Fruit fly (Drosophila melanogaster) whole organism, embryonic: ENCODE data around the gene Sgs1.

ENCODE experiments used
- Atf6 ChIP-seq: fragments of 200-800 bp; sonication (Bioruptor generic); IDR thresholded peaks from 2 replicates; pipeline ENCODE4 v1.3.6; 2022; ENCODE audit warnings: missing biosample characterization, missing genetic modification characterization
- BEAF-32 ChIP-seq: fragments of 200-800 bp; sonication (Bioruptor generic); optimal IDR thresholded peaks from 3 replicates; lab custom pipeline; 2017; ENCODE audit warnings: missing biosample characterization, missing genetic modification characterization, mild to moderate bottlenecking, moderate library complexity, missing genetic modification reagents
- Bgb ChIP-seq: fragments of 200-800 bp; sonication (Bioruptor generic); IDR thresholded peaks from 2 replicates; pipeline ENCODE4 v1.3.6; 2022; ENCODE audit warnings: missing biosample characterization, missing genetic modification characterization; ENCODE audit not compliant: partially characterized antibody
- Blimp-1 ChIP-seq: fragments of 200-800 bp; sonication (Bioruptor generic); optimal IDR thresholded peaks from 3 replicates; lab custom pipeline; 2018; ENCODE audit warnings: missing biosample characterization, missing genetic modification characterization, mild to moderate bottlenecking, moderate library complexity, missing genetic modification reagents
- C15 ChIP-seq: fragments of 200-800 bp; sonication (Bioruptor generic); IDR thresholded peaks from 3 replicates; pipeline ENCODE4 v1.3.6; 2022; ENCODE audit warnings: missing biosample characterization, missing genetic modification characterization
- CG10366 ChIP-seq: fragments of 200-800 bp; sonication (Bioruptor generic); IDR thresholded peaks from 2 replicates; pipeline ENCODE4 v1.3.6; 2022; ENCODE audit warnings: missing biosample characterization, missing genetic modification characterization
- CG10543 ChIP-seq: fragments of 200-800 bp; sonication (Bioruptor generic); optimal IDR thresholded peaks from 3 replicates; lab custom pipeline; 2017; ENCODE audit warnings: missing biosample characterization, mild to moderate bottlenecking, missing genetic modification characterization, moderate library complexity
- CG10565 ChIP-seq: fragments of 200-800 bp; sonication (Bioruptor generic); optimal IDR thresholded peaks from 3 replicates; lab custom pipeline; 2016; ENCODE audit warnings: missing biosample characterization, mild to moderate bottlenecking, missing genetic modification characterization
- CG11247 ChIP-seq: fragments of 200-800 bp; sonication (Bioruptor generic); IDR thresholded peaks from 2 replicates; pipeline ENCODE4 v1.3.6; 2022; ENCODE audit warnings: missing biosample characterization, missing genetic modification characterization
- CG11504 ChIP-seq: fragments of 200-800 bp; sonication (Bioruptor generic); optimal IDR thresholded peaks from 3 replicates; lab custom pipeline; 2019; ENCODE audit warnings: missing biosample characterization, mild to moderate bottlenecking, missing genetic modification characterization, moderate library complexity
- CG12659 ChIP-seq: fragments of 200-800 bp; sonication (Bioruptor generic); optimal IDR thresholded peaks from 3 replicates; lab custom pipeline; 2017; ENCODE audit warnings: mild to moderate bottlenecking, missing biosample characterization, missing genetic modification reagents, missing genetic modification characterization
- CG13894 ChIP-seq: fragments of 200-800 bp; sonication (Bioruptor generic); optimal IDR thresholded peaks from 3 replicates; lab custom pipeline; 2018; ENCODE audit warnings: missing biosample characterization, mild to moderate bottlenecking, missing genetic modification characterization, moderate library complexity
- CG14050 ChIP-seq: fragments of 200-800 bp; sonication (Bioruptor generic); IDR thresholded peaks from 3 replicates; pipeline ENCODE4 v1.3.6; 2022; ENCODE audit warnings: missing biosample characterization, missing genetic modification characterization
- CG14965 ChIP-seq: fragments of 200-800 bp; sonication (Bioruptor generic); optimal IDR thresholded peaks from 2 replicates; lab custom pipeline; 2016; ENCODE audit warnings: missing biosample characterization, missing genetic modification characterization, borderline replicate concordance
- CG15479 ChIP-seq: fragments of 200-800 bp; sonication (Bioruptor generic); optimal IDR thresholded peaks from 3 replicates; lab custom pipeline; 2019; ENCODE audit warnings: missing biosample characterization, mild to moderate bottlenecking, missing genetic modification characterization, moderate library complexity
- CG15514 ChIP-seq: fragments of 200-800 bp; sonication (Bioruptor generic); optimal IDR thresholded peaks from 3 replicates; lab custom pipeline; 2017; ENCODE audit warnings: missing biosample characterization, missing genetic modification characterization, mild to moderate bottlenecking, moderate library complexity, missing genetic modification reagents
- CG1647 ChIP-seq: fragments of 200-800 bp; sonication (Bioruptor generic); optimal IDR thresholded peaks from 3 replicates; lab custom pipeline; 2016; ENCODE audit warnings: missing biosample characterization, missing genetic modification characterization
- CG17361 ChIP-seq: fragments of 200-800 bp; sonication (Bioruptor generic); IDR thresholded peaks from 3 replicates; pipeline ENCODE4 v1.3.6; 2022; ENCODE audit warnings: missing biosample characterization, missing genetic modification characterization
- CG17802 ChIP-seq: fragments of 200-800 bp; sonication (Bioruptor generic); optimal IDR thresholded peaks from 2 replicates; lab custom pipeline; 2018; ENCODE audit warnings: missing biosample characterization, mild to moderate bottlenecking, missing genetic modification characterization, moderate library complexity
- CG18619 ChIP-seq: fragments of 200-800 bp; sonication (Bioruptor generic); optimal IDR thresholded peaks from 3 replicates; lab custom pipeline; 2017; ENCODE audit warnings: missing biosample characterization, mild to moderate bottlenecking, missing genetic modification characterization
- CG2199 ChIP-seq: fragments of 200-800 bp; sonication (Bioruptor generic); IDR thresholded peaks from 3 replicates; pipeline ENCODE4 v1.3.6; 2022; ENCODE audit warnings: missing biosample characterization, missing genetic modification characterization
- CG34224 ChIP-seq: fragments of 200-800 bp; sonication (Bioruptor generic); IDR thresholded peaks from 3 replicates; pipeline ENCODE4 v1.3.6; 2022; ENCODE audit warnings: missing biosample characterization, missing genetic modification characterization; ENCODE audit not compliant: partially characterized antibody
- CG4707 ChIP-seq: fragments of 200-800 bp; sonication (Bioruptor generic); optimal IDR thresholded peaks from 2 replicates; lab custom pipeline; 2018; ENCODE audit warnings: missing biosample characterization, mild to moderate bottlenecking, missing genetic modification characterization, moderate library complexity
- CG6175 ChIP-seq: fragments of 200-800 bp; sonication (Bioruptor generic); IDR thresholded peaks from 3 replicates; pipeline ENCODE4 v1.3.6; 2022; ENCODE audit warnings: missing biosample characterization, missing genetic modification characterization
- CG7271 ChIP-seq: fragments of 200-800 bp; sonication (Bioruptor generic); optimal IDR thresholded peaks from 2 replicates; lab custom pipeline; 2018; ENCODE audit warnings: missing biosample characterization, mild to moderate bottlenecking, missing genetic modification characterization, moderate library complexity
- CG8290 ChIP-seq, 3 experiments: fragments of 200-800 bp; sonication (Bioruptor generic); optimal IDR thresholded peaks; 2 replicates each; lab custom pipeline; 2016 to 2019; ENCODE audit warnings: missing biosample characterization in 3 of 3, missing genetic modification characterization in 3 of 3, mild to moderate bottlenecking in 2 of 3, moderate library complexity in 1 of 3
- CG8924 ChIP-seq: fragments of 200-800 bp; optimal IDR thresholded peaks from 3 replicates; lab custom pipeline; 2019; ENCODE audit warnings: missing biosample characterization, mild to moderate bottlenecking, missing genetic modification characterization, moderate library complexity
- CoRest ChIP-seq: fragments of 200-800 bp; sonication (Bioruptor generic); optimal IDR thresholded peaks from 3 replicates; lab custom pipeline; 2018; ENCODE audit warnings: missing biosample characterization, mild to moderate bottlenecking, missing genetic modification characterization, moderate library complexity
- Deaf1 ChIP-seq: fragments of 200-800 bp; optimal IDR thresholded peaks from 3 replicates; lab custom pipeline; 2019; ENCODE audit warnings: missing biosample characterization, mild to moderate bottlenecking, missing genetic modification characterization, moderate library complexity
- Dek ChIP-seq: fragments of 200-800 bp; sonication (Bioruptor generic); optimal IDR thresholded peaks from 3 replicates; lab custom pipeline; 2019; ENCODE audit warnings: missing biosample characterization, mild to moderate bottlenecking, missing genetic modification characterization, moderate library complexity
- E2f2 ChIP-seq: fragments of 200-800 bp; sonication (Bioruptor generic); IDR thresholded peaks from 2 replicates; pipeline ENCODE4 v1.3.6; 2022; ENCODE audit warnings: missing biosample characterization, missing genetic modification characterization
- Fer3 ChIP-seq: fragments of 200-800 bp; sonication (Bioruptor generic); optimal IDR thresholded peaks from 2 replicates; lab custom pipeline; 2018; ENCODE audit warnings: missing biosample characterization, mild to moderate bottlenecking, missing genetic modification characterization, moderate library complexity
- Gug ChIP-seq: fragments of 200-800 bp; sonication (Bioruptor generic); IDR thresholded peaks from 4 replicates; pipeline ENCODE4 v1.3.6; 2022; ENCODE audit warnings: missing biosample characterization, missing genetic modification characterization
- HLH4C ChIP-seq: fragments of 200-800 bp; sonication (Bioruptor generic); IDR thresholded peaks from 3 replicates; pipeline ENCODE4 v1.3.6; 2022; ENCODE audit warnings: missing biosample characterization, missing genetic modification characterization; ENCODE audit not compliant: partially characterized antibody
- HmgD ChIP-seq: fragments of 200-800 bp; sonication (Bioruptor generic); optimal IDR thresholded peaks from 3 replicates; lab custom pipeline; 2016; ENCODE audit warnings: missing biosample characterization, missing genetic modification characterization
- MBD-R2 ChIP-seq: fragments of 200-800 bp; sonication (Bioruptor generic); IDR thresholded peaks from 2 replicates; pipeline ENCODE4 v1.3.6; 2022; ENCODE audit warnings: missing biosample characterization, missing genetic modification characterization
- Xrp1 ChIP-seq: fragments of 200-800 bp; sonication (Bioruptor generic); IDR thresholded peaks from 2 replicates; pipeline ENCODE4 v1.3.6; 2022; ENCODE audit warnings: missing biosample characterization, missing genetic modification characterization
- btn ChIP-seq: fragments of 200-800 bp; sonication (Bioruptor generic); optimal IDR thresholded peaks from 2 replicates; lab custom pipeline; 2016; ENCODE audit warnings: missing biosample characterization, missing genetic modification characterization
- chinmo ChIP-seq: fragments of 200-800 bp; sonication (Bioruptor generic); IDR thresholded peaks from 4 replicates; pipeline ENCODE4 v1.3.6; 2022; ENCODE audit warnings: missing biosample characterization, missing genetic modification characterization; ENCODE audit not compliant: partially characterized antibody
- gt ChIP-seq: fragments of 200-800 bp; sonication (Bioruptor generic); IDR thresholded peaks from 2 replicates; pipeline ENCODE4 v1.3.6; 2022; ENCODE audit warnings: missing biosample characterization, missing genetic modification characterization
- her ChIP-seq: fragments of 200-800 bp; sonication (Bioruptor generic); optimal IDR thresholded peaks from 2 replicates; lab custom pipeline; 2016; ENCODE audit warnings: missing biosample characterization, missing genetic modification characterization
- nmo ChIP-seq: fragments of 200-800 bp; sonication (Bioruptor generic); optimal IDR thresholded peaks from 2 replicates; lab custom pipeline; 2018; ENCODE audit warnings: missing biosample characterization, mild to moderate bottlenecking, missing genetic modification characterization, moderate library complexity
- odd ChIP-seq: fragments of 200-800 bp; sonication (Bioruptor generic); optimal IDR thresholded peaks from 2 replicates; lab custom pipeline; 2017; ENCODE audit warnings: missing biosample characterization, mild to moderate bottlenecking, missing genetic modification characterization
- prd ChIP-seq, 3 experiments: fragments of >200 bp in 2 of 3; fragments of 200-800 bp in 1 of 3; sonication (Bioruptor generic) in 1 of 3; optimal IDR thresholded peaks in 2 of 3; IDR thresholded peaks in 1 of 3; 2 replicates in 2 of 3; 3 replicates in 1 of 3; pipeline versions ENCODE4 v1.3.6 to Lab custom; 2017 to 2022; ENCODE audit warnings: missing biosample characterization in 1 of 3, missing genetic modification characterization in 1 of 3
- sima ChIP-seq: fragments of 200-800 bp; sonication (Bioruptor generic); optimal IDR thresholded peaks from 2 replicates; lab custom pipeline; 2016; ENCODE audit warnings: missing biosample characterization, missing genetic modification characterization
- sr ChIP-seq: fragments of 200-800 bp; sonication (Bioruptor generic); IDR thresholded peaks from 3 replicates; pipeline ENCODE4 v1.3.6; 2022; ENCODE audit warnings: missing biosample characterization, missing genetic modification characterization
- tll ChIP-seq, 2 experiments: fragments of 200-800 bp in 1 of 2; fragments of >200 bp in 1 of 2; sonication (Bioruptor generic) in 1 of 2; optimal IDR thresholded peaks; 2 replicates each; lab custom pipeline; 2017 to 2019; ENCODE audit warnings: missing biosample characterization in 2 of 2, missing genetic modification characterization in 2 of 2, mild to moderate bottlenecking in 1 of 2, moderate library complexity in 1 of 2

The Sgs1 gene

DNA sequence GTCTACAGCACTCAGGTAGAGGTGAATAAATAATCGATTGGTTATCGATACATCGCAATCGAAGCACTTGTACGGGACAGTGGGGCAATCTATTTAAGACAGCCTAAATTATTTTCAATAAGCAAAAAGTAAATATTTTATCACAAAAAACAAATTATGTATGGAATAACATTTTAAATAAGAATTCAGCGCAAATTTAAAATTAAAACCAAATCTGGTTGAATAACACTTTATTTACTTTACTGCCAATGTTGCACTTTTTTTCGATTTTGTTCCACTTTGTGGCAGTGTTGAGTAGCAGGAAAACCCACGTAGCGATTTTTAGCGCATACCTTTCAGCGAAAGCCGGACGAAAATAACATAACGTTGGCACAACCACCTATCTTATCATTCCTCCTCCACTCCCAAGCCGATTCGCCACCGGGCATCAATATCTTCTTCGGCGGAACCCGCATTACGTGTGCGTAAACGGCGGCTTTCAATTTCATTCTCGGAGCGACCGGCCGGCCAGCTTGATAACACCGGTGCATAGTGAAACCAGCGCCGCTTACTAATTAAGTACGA lies 39.9 kb downstream of the Sgs1 start, which contains the start of the genes Gmd and CG3792 (continued):
- TF ChIP-seq CG10543: peak; percentile 94
- TF ChIP-seq Deaf1 (tag; lab: Kevin White, UChicago): no peak
- peak; percentile 97 for TF ChIP-seq Atf6 (GFP tag; lab: Robert Waterston, UW)
- TF ChIP-seq Gug: peak; percentile 94
- TF ChIP-seq CG8290 (GFP tag; optimal IDR thresholded peaks at IDR 0.05; lab: Kevin White, UChicago): peak; percentile 95
- peak; percentile 82 to 84 for TF ChIP-seq CG8290 (tag; optimal IDR thresholded peaks at IDR 0.05; lab: Kevin White, UChicago)
- TF ChIP-seq her (GFP tag; lab: Kevin White, UChicago): peak; percentile 90
- peak; percentile 93 for TF ChIP-seq CG14050 (GFP tag; lab: Robert Waterston, UW)
- peak; percentile 91 for TF ChIP-seq Dek
- peak; percentile 77 for TF ChIP-seq CG7271 (tag; lab: Kevin White, UChicago)
- peak; percentile 94 for TF ChIP-seq CG11504 (tag; lab: Kevin White, UChicago)
- peak; percentile 39 for TF ChIP-seq CG14965 (GFP tag; lab: Kevin White, UChicago)
- TF ChIP-seq Bgb: peak; percentile 78
- TF ChIP-seq CG12659 (GFP tag; lab: Kevin White, UChicago): peak; percentile 97
- TF ChIP-seq CG34224: peak; percentile 89
- TF ChIP-seq CG2199 (GFP tag; lab: Robert Waterston, UW): peak; percentile 81; the same call in 1 of the 3 replicates
- TF ChIP-seq HLH4C (GFP tag; lab: Robert Waterston, UW): peak; percentile 84
- peak; percentile 97 for TF ChIP-seq MBD-R2 (GFP tag; lab: Robert Waterston, UW)
- TF ChIP-seq Xrp1 (GFP tag; lab: Robert Waterston, UW): peak; percentile 98
- TF ChIP-seq CG15479 (GFP tag; lab: Kevin White, UChicago): peak; percentile 74
- peak; percentile 94 for TF ChIP-seq CG8924
- peak; percentile 68 for TF ChIP-seq btn (GFP tag; lab: Kevin White, UChicago)
- TF ChIP-seq CoRest: peak; percentile 97
- TF ChIP-seq CG6175: peak; percentile 88
- TF ChIP-seq CG10366: peak; percentile 94
- peak; percentile 91 for TF ChIP-seq odd
- peak; percentile 95 for TF ChIP-seq CG13894 (tag; lab: Kevin White, UChicago)
- peak; percentile 87 for TF ChIP-seq HmgD (GFP tag; lab: Kevin White, UChicago)
- TF ChIP-seq C15: peak; percentile 92
- TF ChIP-seq tll (GFP tag; optimal IDR thresholded peaks at IDR 0.05; lab: Kevin White, UChicago): peak; percentile 14 to 44
- TF ChIP-seq Blimp-1 (GFP tag; lab: Kevin White, UChicago): peak; percentile 91
- peak; percentile 81 for TF ChIP-seq E2f2 (GFP tag; lab: Robert Waterston, UW)
- TF ChIP-seq nmo: peak; percentile 97
- peak; percentile 84 for TF ChIP-seq BEAF-32 (GFP tag; lab: Kevin White, UChicago)
- peak; percentile 77 for TF ChIP-seq sima (GFP tag; lab: Kevin White, UChicago)
- peak; percentile 93 for TF ChIP-seq CG18619 (GFP tag; lab: Kevin White, UChicago)
- no peak for TF ChIP-seq chinmo (GFP tag; lab: Robert Waterston, UW)
- no peak for TF ChIP-seq prd (optimal IDR thresholded peaks at IDR 0.05; lab: Kevin White, UChicago)
- TF ChIP-seq prd (GFP tag; IDR thresholded peaks at IDR 0.05; lab: Robert Waterston, UW): peak; percentile 97
- peak; percentile 88 for TF ChIP-seq CG15514 (GFP tag; lab: Kevin White, UChicago)
- TF ChIP-seq CG11247 (GFP tag; lab: Robert Waterston, UW): peak; percentile 96
- TF ChIP-seq Fer3: peak; percentile 96
- peak; percentile 86 for TF ChIP-seq CG10565 (GFP tag; lab: Kevin White, UChicago)
- peak; percentile 87 for TF ChIP-seq gt
- peak; percentile 81 for TF ChIP-seq CG17802
- TF ChIP-seq sr (GFP tag; lab: Robert Waterston, UW): peak; percentile 61; the same call in 1 of the 3 replicates
- peak; percentile 90 for TF ChIP-seq CG1647
- peak; percentile 95 for TF ChIP-seq CG4707 (GFP tag; lab: Kevin White, UChicago)
- TF ChIP-seq CG17361 (GFP tag; lab: Robert Waterston, UW): peak; percentile 98
